Worm (Caenorhabditis elegans) whole organism, L2 larva: ENCODE results near the gene srx-12.

Experiments used
- C34F6.9 ChIP-seq: fragments of 150-350 bp; optimal IDR thresholded peaks from 2 replicates; lab custom pipeline; 2014; ENCODE audit warnings: missing biosample characterization, missing genetic modification characterization
- F13H6.1 ChIP-seq: sonication (generic microtip); optimal IDR thresholded peaks from 2 replicates; lab custom pipeline; 2016; ENCODE audit warnings: missing genetic modification characterization, missing compliant biosample characterization
- R02D3.7 ChIP-seq: fragments of 150-350 bp; optimal IDR thresholded peaks from 2 replicates; lab custom pipeline; 2014; ENCODE audit warnings: missing biosample characterization, missing genetic modification characterization
- Y55F3AM.14 ChIP-seq: fragments of 200-800 bp; sonication (Bioruptor generic); optimal IDR thresholded peaks from 2 replicates; lab custom pipeline; 2018; ENCODE audit warnings: mild to moderate bottlenecking, missing genetic modification characterization, missing compliant biosample characterization
- ZK546.5 ChIP-seq: sonication (generic microtip); optimal IDR thresholded peaks from 2 replicates; lab custom pipeline; 2017; ENCODE audit warnings: missing biosample characterization, missing genetic modification characterization
- alr-1 ChIP-seq: fragments of 150-350 bp; optimal IDR thresholded peaks from 2 replicates; lab custom pipeline; 2014; ENCODE audit warnings: missing biosample characterization, missing genetic modification characterization
- aly-2 ChIP-seq: fragments of 150-350 bp; optimal IDR thresholded peaks from 2 replicates; lab custom pipeline; 2014; ENCODE audit warnings: missing biosample characterization, missing genetic modification characterization
- blmp-1 ChIP-seq: sonication (generic microtip); optimal IDR thresholded peaks from 2 replicates; lab custom pipeline; 2017; ENCODE audit warnings: missing genetic modification characterization, mild to moderate bottlenecking, missing compliant biosample characterization, antibody characterized with exemption, moderate library complexity; ENCODE audit not compliant: insufficient read depth
- ceh-16 ChIP-seq: fragments of 150-350 bp; optimal IDR thresholded peaks from 2 replicates; lab custom pipeline; 2014; ENCODE audit warnings: missing biosample characterization, missing genetic modification characterization
- crh-2 ChIP-seq: sonication (generic microtip); optimal IDR thresholded peaks from 2 replicates; lab custom pipeline; 2017; ENCODE audit warnings: missing biosample characterization, missing genetic modification characterization
- dmd-4 ChIP-seq: sonication (generic microtip); optimal IDR thresholded peaks from 2 replicates; lab custom pipeline; 2017; ENCODE audit warnings: missing biosample characterization, missing genetic modification characterization
- egl-27 ChIP-seq: sonication (generic microtip); optimal IDR thresholded peaks from 3 replicates; lab custom pipeline; 2017; ENCODE audit warnings: missing biosample characterization, missing genetic modification reagents, missing genetic modification characterization
- elt-1 ChIP-seq: fragments of 150-350 bp; optimal IDR thresholded peaks from 2 replicates; lab custom pipeline; 2014; ENCODE audit warnings: missing biosample characterization, missing genetic modification characterization
- elt-3 ChIP-seq: sonication (generic microtip); optimal IDR thresholded peaks from 2 replicates; lab custom pipeline; 2017; ENCODE audit warnings: missing biosample characterization, missing genetic modification characterization
- fos-1 ChIP-seq: fragments of 150-350 bp; optimal IDR thresholded peaks from 2 replicates; lab custom pipeline; 2014; ENCODE audit warnings: missing biosample characterization, missing genetic modification characterization
- gmeb-1 ChIP-seq: fragments of 150-350 bp; optimal IDR thresholded peaks from 2 replicates; lab custom pipeline; 2014; ENCODE audit warnings: missing biosample characterization, missing genetic modification characterization
- lin-11 ChIP-seq: fragments of 150-350 bp; sonication (generic microtip); optimal IDR thresholded peaks from 2 replicates; lab custom pipeline; 2014; ENCODE audit warnings: missing biosample characterization, missing genetic modification characterization, inconsistent platforms, mixed read lengths
- lin-13 ChIP-seq: fragments of 150-350 bp; optimal IDR thresholded peaks from 2 replicates; lab custom pipeline; 2014; ENCODE audit warnings: missing biosample characterization, missing genetic modification reagents, missing genetic modification characterization
- lin-39 ChIP-seq: fragments of 150-350 bp; optimal IDR thresholded peaks from 2 replicates; lab custom pipeline; 2014; ENCODE audit warnings: missing biosample characterization, missing genetic modification reagents, missing genetic modification characterization
- lsy-2 ChIP-seq, 2 experiments: fragments of 150-350 bp in 1 of 2; sonication (generic microtip) in 1 of 2; optimal IDR thresholded peaks; 2 replicates each; lab custom pipeline; 2014 to 2017; ENCODE audit warnings: missing biosample characterization in 2 of 2, missing genetic modification characterization in 2 of 2
- mab-5 ChIP-seq: fragments of 150-350 bp; optimal IDR thresholded peaks from 2 replicates; lab custom pipeline; 2014; ENCODE audit warnings: missing biosample characterization, missing genetic modification characterization
- mbf-1 ChIP-seq: sonication (generic microtip); optimal IDR thresholded peaks from 2 replicates; lab custom pipeline; 2017; ENCODE audit warnings: missing biosample characterization, missing genetic modification characterization
- mdl-1 ChIP-seq, 2 experiments: fragments of 150-350 bp in 1 of 2; sonication (generic microtip) in 1 of 2; optimal IDR thresholded peaks; 2 replicates each; lab custom pipeline; 2017; ENCODE audit warnings: missing biosample characterization in 2 of 2, missing genetic modification characterization in 2 of 2
- nhr-10 ChIP-seq: sonication (generic microtip); optimal IDR thresholded peaks from 2 replicates; lab custom pipeline; 2017; ENCODE audit warnings: missing biosample characterization, missing genetic modification characterization
- nhr-11 ChIP-seq: fragments of 150-350 bp; optimal IDR thresholded peaks from 2 replicates; lab custom pipeline; 2014; ENCODE audit warnings: missing biosample characterization, missing genetic modification characterization
- nhr-12 ChIP-seq: fragments of 150-350 bp; optimal IDR thresholded peaks from 2 replicates; lab custom pipeline; 2014; ENCODE audit warnings: missing biosample characterization, missing genetic modification characterization
- nhr-23 ChIP-seq: fragments of 150-350 bp; optimal IDR thresholded peaks from 2 replicates; lab custom pipeline; 2014; ENCODE audit warnings: missing biosample characterization, missing genetic modification reagents, missing genetic modification characterization
- nhr-237 ChIP-seq: fragments of 150-350 bp; optimal IDR thresholded peaks from 2 replicates; lab custom pipeline; 2014; ENCODE audit warnings: missing biosample characterization, missing genetic modification characterization
- nhr-25 ChIP-seq: fragments of 150-350 bp; sonication (generic microtip); optimal IDR thresholded peaks from 3 replicates; lab custom pipeline; 2014; ENCODE audit warnings: missing biosample characterization, missing genetic modification characterization
- nhr-6 ChIP-seq: fragments of 150-350 bp; optimal IDR thresholded peaks from 2 replicates; lab custom pipeline; 2014; ENCODE audit warnings: missing biosample characterization, missing genetic modification characterization
- nhr-77 ChIP-seq: fragments of 150-350 bp; optimal IDR thresholded peaks from 2 replicates; lab custom pipeline; 2014; ENCODE audit warnings: missing biosample characterization, missing genetic modification characterization
- peb-1 ChIP-seq: fragments of 150-350 bp; optimal IDR thresholded peaks from 2 replicates; lab custom pipeline; 2014; ENCODE audit warnings: missing biosample characterization, missing genetic modification characterization
- sem-4 ChIP-seq: fragments of 150-350 bp; optimal IDR thresholded peaks from 2 replicates; lab custom pipeline; 2014; ENCODE audit warnings: missing biosample characterization, missing genetic modification reagents, missing genetic modification characterization
- skn-1 ChIP-seq: sonication (generic microtip); optimal IDR thresholded peaks from 2 replicates; lab custom pipeline; 2017; ENCODE audit warnings: missing biosample characterization, missing genetic modification characterization
- sma-9 ChIP-seq, 2 experiments: fragments of 150-350 bp in 1 of 2; sonication (generic microtip) in 1 of 2; optimal IDR thresholded peaks; 2 replicates each; lab custom pipeline; 2014 to 2016; ENCODE audit warnings: missing genetic modification characterization in 2 of 2, mild to moderate bottlenecking in 1 of 2, missing biosample characterization in 1 of 2, missing compliant biosample characterization in 1 of 2, missing genetic modification reagents in 1 of 2, moderate library complexity in 1 of 2
- snpc-4 ChIP-seq: fragments of 150-350 bp; optimal IDR thresholded peaks from 2 replicates; lab custom pipeline; 2014; ENCODE audit warnings: missing biosample characterization, missing genetic modification characterization
- unc-39 ChIP-seq: fragments of 150-350 bp; optimal IDR thresholded peaks from 2 replicates; lab custom pipeline; 2014; ENCODE audit warnings: missing biosample characterization, missing genetic modification characterization
- unc-55 ChIP-seq: fragments of 150-350 bp; sonication (generic microtip); optimal IDR thresholded peaks from 3 replicates; lab custom pipeline; 2014; ENCODE audit warnings: missing biosample characterization, missing genetic modification reagents, missing genetic modification characterization
- unc-62 ChIP-seq: fragments of 150-350 bp; optimal IDR thresholded peaks from 2 replicates; lab custom pipeline; 2014; ENCODE audit warnings: missing biosample characterization, missing genetic modification reagents, missing genetic modification characterization
- ztf-1 ChIP-seq: fragments of 200-800 bp; sonication (Bioruptor generic); conservative IDR thresholded peaks from 2 replicates; pipeline ENCODE4 v1.3.6; 2022; ENCODE audit warnings: missing genetic modification characterization, missing compliant biosample characterization
- ztf-4 ChIP-seq: fragments of 150-350 bp; optimal IDR thresholded peaks from 2 replicates; lab custom pipeline; 2014; ENCODE audit warnings: missing biosample characterization, missing genetic modification characterization

The srx-12 gene

DNA sequence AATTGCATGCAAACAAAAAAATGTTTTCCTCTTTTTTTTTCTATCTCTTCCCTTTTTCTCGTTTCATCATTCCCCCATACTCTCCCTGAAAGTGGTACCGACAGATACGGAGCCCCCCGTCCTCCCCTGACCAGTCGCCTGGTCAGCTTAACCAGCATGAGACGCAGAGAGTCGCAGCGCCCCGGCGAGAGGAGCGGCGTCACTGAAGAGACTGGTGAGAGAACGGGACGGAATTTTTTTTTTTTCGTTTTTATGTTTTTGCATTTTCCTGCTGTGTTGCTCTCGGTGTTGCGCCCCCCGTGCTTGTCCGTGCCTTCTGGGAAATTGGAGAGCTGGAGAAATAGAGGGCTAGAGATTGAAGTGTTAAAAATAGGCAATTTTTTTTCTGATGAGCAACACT lies 24.6 kb downstream of the srx-12 start (continued):
- TF ChIP-seq mab-5 (tag; lab: Kevin White, UChicago) (peak; percentile 81), sma-9 (GFP tag; optimal IDR thresholded peaks at IDR 0.05; lab: Kevin White, UChicago) (peak; percentile 95), sma-9 (tag; optimal IDR thresholded peaks at IDR 0.05; lab: Kevin White, UChicago) (no peak), alr-1 (tag; lab: Kevin White, UChicago) (no peak), Y55F3AM.14 (GFP tag; lab: Kevin White, UChicago) (no peak), R02D3.7 (peak; percentile 9), nhr-77 (tag; lab: Kevin White, UChicago) (peak; percentile 15), snpc-4 (tag; lab: Kevin White, UChicago) (peak; percentile 52)
- TF ChIP-seq, all 48 proteins: peak for 24

- no peak for TF ChIP-seq ceh-16
- TF ChIP-seq sma-9 (GFP tag; optimal IDR thresholded peaks at IDR 0.05; lab: Kevin White, UChicago), result no peak
- TF ChIP-seq sma-9 (tag; optimal IDR thresholded peaks at IDR 0.05; lab: Kevin White, UChicago), result no peak
- no peak for TF ChIP-seq gmeb-1 (tag; lab: Kevin White, UChicago)
- TF ChIP-seq unc-62 (GFP tag; lab: Kevin White, UChicago), result no peak
- TF ChIP-seq dmd-4, result no peak
- TF ChIP-seq mdl-1 (tag; optimal IDR thresholded peaks at IDR 0.05; lab: Kevin White, UChicago), result no peak
- TF ChIP-seq snpc-4 (tag; lab: Kevin White, UChicago), result no peak
- TF ChIP-seq nhr-25, result no peak
- no peak for TF ChIP-seq unc-39
- no peak for TF ChIP-seq lin-11 (tag; lab: Kevin White, UChicago)
- TF ChIP-seq, all 48 proteins: peak for 0
Measured at ce11 chrIV:1074069-1074468, 28.3 kb downstream of the srx-12 start.

DNA sequence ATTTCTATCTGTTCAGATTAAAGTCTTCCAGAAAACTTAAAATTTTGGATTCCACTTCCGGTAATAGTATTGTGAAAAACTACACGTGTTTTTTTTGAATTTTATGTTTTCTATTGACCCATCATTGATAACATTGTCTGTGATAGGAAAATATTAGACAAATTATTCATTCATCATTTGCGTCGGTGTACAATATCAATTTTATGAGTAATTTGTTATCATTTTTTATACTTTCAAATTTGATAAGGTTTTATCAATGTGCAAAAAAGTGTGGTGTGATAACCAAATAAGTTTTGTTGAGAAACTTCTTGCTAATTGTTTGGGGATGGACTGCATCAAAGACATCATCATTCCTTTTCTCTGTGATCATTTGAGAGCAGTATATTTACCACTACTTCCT lies 29.7 kb downstream of the srx-12 start:
- TF ChIP-seq Y55F3AM.14 (GFP tag; lab: Kevin White, UChicago), result no peak
- TF ChIP-seq nhr-10 (tag; lab: Kevin White, UChicago), result no peak
- TF ChIP-seq mbf-1 (tag; lab: Kevin White, UChicago), result no peak
- TF ChIP-seq fos-1, result peak; percentile 98

- TF ChIP-seq unc-55 (GFP tag; lab: Kevin White, UChicago) (no peak), C34F6.9 (tag; lab: Kevin White, UChicago) (no peak), lsy-2 (tag; optimal IDR thresholded peaks at IDR 0.05; lab: Kevin White, UChicago) (no peak), nhr-12 (tag; lab: Kevin White, UChicago) (no peak), lin-11 (tag; lab: Kevin White, UChicago) (no peak), lin-39 (tag; lab: Kevin White, UChicago) (no peak), nhr-11 (tag; lab: Kevin White, UChicago) (no peak), nhr-77 (tag; lab: Kevin White, UChicago) (no peak), dmd-4 (no peak), nhr-23 (tag; lab: Kevin White, UChicago) (no peak)
- TF ChIP-seq, all 48 proteins: peak for 0
Measured at ce11 chrIV:1086913-1087312, 41.1 kb downstream of the srx-12 start, which contains the start of gene csn-4. csn-4 (minus strand) TSS chrIV:1087013.

ce11 chrIV:1093870-1094564 lies 48.2 kb downstream of the srx-12 start, which contains the start of the genes cct-8 and Y55F3AR.2:
cct-8 (minus strand) TSS chrIV:1093920.
Y55F3AR.2 (plus strand) TSS chrIV:1094541.
- TF ChIP-seq lin-39 (tag; lab: Kevin White, UChicago) (peak; percentile 10), ztf-1 (GFP tag; lab: Robert Waterston, UW) (0 out of 2 replicates have a peak, but pooled peaks have one; percentile 96), dmd-4 (peak; percentile 74), fos-1 (peak; percentile 85), crh-2 (tag; lab: Kevin White, UChicago) (peak; percentile 98), R02D3.7 (peak; percentile 89), sem-4 (tag; lab: Kevin White, UChicago) (peak; percentile 95), gmeb-1 (tag; lab: Kevin White, UChicago) (peak; percentile 97), peb-1 (tag; lab: Kevin White, UChicago) (no peak), aly-2 (peak; percentile 51), nhr-12 (tag; lab: Kevin White, UChicago) (peak; percentile 49), mdl-1 (tag; optimal IDR thresholded peaks at IDR 0.05; lab: Kevin White, UChicago) (peak; percentile 3 to 78), lin-13 (peak; percentile 97), egl-27 (tag; lab: Kevin White, UChicago) (peak; percentile 92), Y55F3AM.14 (GFP tag; lab: Kevin White, UChicago) (peak; percentile 96), ztf-4 (peak; percentile 96), blmp-1 (tag; lab: Kevin White, UChicago) (peak; percentile 45), unc-62 (GFP tag; lab: Kevin White, UChicago) (peak; percentile 69), nhr-6 (tag; lab: Kevin White, UChicago) (peak; percentile 95), unc-39 (no peak), F13H6.1 (tag; lab: Kevin White, UChicago) (peak; percentile 97), elt-3 (no peak), nhr-25 (peak; percentile 98), snpc-4 (tag; lab: Kevin White, UChicago) (peak; percentile 81), lsy-2 (tag; optimal IDR thresholded peaks at IDR 0.05; lab: Kevin White, UChicago) (peak; percentile 100), nhr-237 (tag; lab: Kevin White, UChicago) (peak; percentile 82), skn-1 (tag; lab: Kevin White, UChicago) (peak; percentile 77), nhr-11 (tag; lab: Kevin White, UChicago) (no peak), ZK546.5 (tag; lab: Kevin White, UChicago) (peak; percentile 81), elt-1 (tag; lab: Kevin White, UChicago) (no peak)
